Fruit fly (Drosophila melanogaster) whole organism, wandering third instar larva: ENCODE results near the gene CG6325.

Source experiments
- Abd-B ChIP-seq: fragments of >200 bp; optimal IDR thresholded peaks from 2 replicates; lab custom pipeline; 2017; ENCODE audit warnings: missing biosample characterization, missing genetic modification characterization
- CG32264 ChIP-seq: fragments of 200-800 bp; sonication (Bioruptor generic); optimal IDR thresholded peaks from 2 replicates; lab custom pipeline; 2016; ENCODE audit warnings: missing biosample characterization, missing genetic modification characterization
- CG9705 ChIP-seq: fragments of 200-800 bp; sonication (Bioruptor generic); optimal IDR thresholded peaks from 2 replicates; lab custom pipeline; 2018; ENCODE audit warnings: missing biosample characterization, mild to moderate bottlenecking, missing genetic modification characterization
- GATAd ChIP-seq: sonication (Bioruptor generic); optimal IDR thresholded peaks from 2 replicates; lab custom pipeline; 2016; ENCODE audit warnings: missing biosample characterization, missing genetic modification characterization
- OdsH ChIP-seq: fragments of 200-800 bp; sonication (Bioruptor generic); optimal IDR thresholded peaks from 2 replicates; lab custom pipeline; 2016; ENCODE audit warnings: missing biosample characterization, mild to moderate bottlenecking, missing genetic modification characterization
- br ChIP-seq: fragments of 200-800 bp; sonication (Bioruptor generic); optimal IDR thresholded peaks from 2 replicates; lab custom pipeline; 2016; ENCODE audit warnings: missing biosample characterization, missing genetic modification characterization
- fru ChIP-seq: fragments of 200-800 bp; sonication (Bioruptor generic); optimal IDR thresholded peaks from 3 replicates; lab custom pipeline; 2016; ENCODE audit warnings: missing biosample characterization, mild to moderate bottlenecking, missing genetic modification characterization
- h ChIP-seq: fragments of 200-800 bp; sonication (Bioruptor generic); optimal IDR thresholded peaks from 3 replicates; lab custom pipeline; 2016; ENCODE audit warnings: missing biosample characterization, mild to moderate bottlenecking, missing genetic modification characterization
- jim ChIP-seq: fragments of 175-275, 200-325 bp; sonication (Bioruptor generic); optimal IDR thresholded peaks from 2 replicates; lab custom pipeline; 2016; ENCODE audit warnings: missing biosample characterization, mild to moderate bottlenecking, missing genetic modification characterization
- lola ChIP-seq: fragments of >200 bp; optimal IDR thresholded peaks from 2 replicates; lab custom pipeline; 2017; ENCODE audit warnings: missing biosample characterization, missing genetic modification characterization
- psq ChIP-seq: fragments of 200-800 bp; sonication (Bioruptor generic); optimal IDR thresholded peaks from 3 replicates; lab custom pipeline; 2017; ENCODE audit warnings: missing biosample characterization, mild to moderate bottlenecking, missing genetic modification characterization, moderate library complexity
- sv ChIP-seq: fragments of 200-800 bp; sonication (Bioruptor generic); optimal IDR thresholded peaks from 3 replicates; lab custom pipeline; 2016; ENCODE audit warnings: missing biosample characterization, missing genetic modification characterization

dm6 chr3R:10428324-10428723 lies 21.2 kb upstream of the CG6325 start, which contains the start of gene CG46270:
- TF ChIP-seq Abd-B (GFP tag; lab: Kevin White, UChicago) (no peak), jim (GFP tag; lab: Kevin White, UChicago) (no peak), h (GFP tag; lab: Kevin White, UChicago) (no peak), CG9705 (GFP tag; lab: Kevin White, UChicago) (no peak), lola (GFP tag; lab: Kevin White, UChicago) (no peak), OdsH (GFP tag; lab: Kevin White, UChicago) (no peak), GATAd (GFP tag; lab: Kevin White, UChicago) (no peak), br (GFP tag; lab: Kevin White, UChicago) (no peak), psq (GFP tag; lab: Kevin White, UChicago) (no peak), fru (no peak), sv (GFP tag; lab: Kevin White, UChicago) (no peak), CG32264 (GFP tag; lab: Kevin White, UChicago) (no peak)
